Fruit fly (Drosophila melanogaster): ENCODE results near the gene Sgp.

DNA sequence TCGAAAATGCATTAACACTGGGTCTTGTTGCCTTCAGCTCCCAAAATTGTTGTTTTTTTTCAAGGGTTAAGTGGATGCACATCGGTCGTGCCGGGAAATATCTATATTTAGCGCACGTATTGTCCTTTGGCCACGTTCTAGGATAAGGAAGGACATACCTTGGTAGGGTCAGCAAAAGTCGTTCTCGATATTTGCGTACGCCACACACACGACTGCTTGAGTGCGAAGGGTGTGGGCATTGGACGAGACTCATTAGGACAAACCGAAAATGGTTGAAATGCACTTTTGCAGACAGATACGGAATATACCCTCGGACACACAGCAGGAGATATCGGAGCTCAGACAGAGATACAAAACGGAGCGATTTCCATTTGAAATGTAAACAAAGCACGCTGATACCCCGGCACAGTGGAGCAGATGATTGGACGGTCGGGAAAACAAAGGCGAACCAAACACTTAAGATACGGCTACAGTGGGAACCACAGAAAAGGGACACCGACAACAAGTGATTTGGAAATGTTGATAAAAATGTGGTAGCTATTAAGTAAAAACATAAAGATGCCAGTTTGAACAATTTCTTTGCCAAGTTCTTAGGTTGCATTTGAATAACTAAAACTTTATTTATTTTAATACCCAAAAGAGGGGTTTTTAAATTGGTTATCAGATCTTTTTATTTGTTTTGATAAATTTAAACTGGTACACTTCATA, 26.1 kb downstream of the Sgp start:
- TF ChIP-seq N (GFP tag; optimal IDR thresholded peaks at IDR 0.05): no peak
- TF ChIP-seq ey (GFP tag; optimal IDR thresholded peaks at IDR 0.05): no peak
- TF ChIP-seq dl (GFP tag; optimal IDR thresholded peaks at IDR 0.05; ENCODE audit: insufficient read depth in 1 of 2, partially characterized antibody in 2 of 2): no peak
- no peak for TF ChIP-seq psq (GFP tag; optimal IDR thresholded peaks at IDR 0.05)
- no peak for TF ChIP-seq pan (optimal IDR thresholded peaks at IDR 0.05)
- no peak for TF ChIP-seq jim (GFP tag; optimal IDR thresholded peaks at IDR 0.05)
- TF ChIP-seq fru (GFP tag; optimal IDR thresholded peaks at IDR 0.05): no peak
- TF ChIP-seq sage (GFP tag; optimal IDR thresholded peaks at IDR 0.05): no peak

Data from whole organism, wandering third instar larva.